Fruit fly (Drosophila melanogaster): ENCODE data around the gene CG31524.
A peak's percentile ranks its signal among the peaks of the same experiment; 100 is the strongest.

CG31524 gene

DNA sequence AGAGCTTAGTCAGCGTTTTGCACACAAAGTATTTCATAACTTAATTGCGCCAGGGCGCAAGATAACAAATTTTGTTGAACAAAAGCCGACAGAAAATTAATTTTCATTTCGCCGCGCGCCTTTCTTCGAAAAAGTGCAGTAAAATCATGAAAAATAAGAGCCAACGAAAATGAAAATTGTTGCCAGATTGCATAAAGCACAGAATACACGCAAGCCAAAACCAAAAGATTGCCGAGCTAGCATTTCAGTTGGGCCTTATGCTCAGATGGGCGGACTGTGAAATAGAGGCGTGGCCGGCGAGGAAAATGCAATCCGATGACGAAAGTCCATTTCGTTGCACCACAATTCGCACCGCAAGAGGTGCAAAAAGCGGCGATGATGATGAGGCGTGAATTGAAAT is 43.5 kb downstream of the CG31524 start:
- TF ChIP-seq nau (GFP tag; optimal IDR thresholded peaks at IDR 0.05): no peak
- no peak for TF ChIP-seq crol (GFP tag; IDR thresholded peaks at IDR 0.05)
- no peak for TF ChIP-seq bowl (GFP tag; IDR thresholded peaks at IDR 0.05)
- TF ChIP-seq CG32532 (GFP tag; IDR thresholded peaks at IDR 0.05): no peak
- no peak for TF ChIP-seq CG4730 (GFP tag; IDR thresholded peaks at IDR 0.05)
- TF ChIP-seq repo (GFP tag; optimal IDR thresholded peaks at IDR 0.05): no peak
- TF ChIP-seq eyg (GFP tag; optimal IDR thresholded peaks at IDR 0.05): no peak
- no peak for TF ChIP-seq CG18599 (GFP tag; optimal IDR thresholded peaks at IDR 0.05)
- TF ChIP-seq Ssrp (tag; optimal IDR thresholded peaks at IDR 0.05): no peak
- no peak for TF ChIP-seq odd (GFP tag; optimal IDR thresholded peaks at IDR 0.05)
- TF ChIP-seq Eip74EF (GFP tag; optimal IDR thresholded peaks at IDR 0.05): no peak
- TF ChIP-seq CG18476 (GFP tag; optimal IDR thresholded peaks at IDR 0.05): no peak
- TF ChIP-seq Ada2b (GFP tag; IDR thresholded peaks at IDR 0.05): no peak
- TF ChIP-seq CG4404 (GFP tag; IDR thresholded peaks at IDR 0.05): no peak
- no peak for TF ChIP-seq CG15514 (GFP tag; optimal IDR thresholded peaks at IDR 0.05)
- no peak for TF ChIP-seq CG31388 (GFP tag; optimal IDR thresholded peaks at IDR 0.05)
- no peak for TF ChIP-seq CG3163 (GFP tag; optimal IDR thresholded peaks at IDR 0.05)
- TF ChIP-seq Gug (GFP tag; IDR thresholded peaks at IDR 0.05): no peak
- no peak for TF ChIP-seq Aef1 (GFP tag; IDR thresholded peaks at IDR 0.05)

DNA sequence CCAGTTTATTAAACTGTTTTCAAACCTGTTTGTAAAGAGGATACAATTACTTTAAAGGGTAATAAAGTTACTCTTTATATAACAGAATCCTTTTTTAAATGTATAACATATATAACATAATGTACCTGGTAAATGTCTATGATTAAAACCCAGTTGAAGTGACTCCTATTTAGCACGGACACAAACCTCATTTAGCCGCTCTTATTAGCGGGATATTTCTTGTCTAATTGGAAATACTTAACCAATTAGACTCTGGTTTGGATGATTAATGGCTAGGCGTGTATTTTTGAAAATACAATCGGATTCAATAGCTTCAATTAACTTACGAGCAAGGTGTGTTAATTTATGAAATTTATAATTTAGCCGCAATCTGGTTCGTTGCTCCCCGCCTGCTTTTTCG is 47.1 kb downstream of the CG31524 start:
- no peak for TF ChIP-seq CG31365 (tag; optimal IDR thresholded peaks at IDR 0.05)
- TF ChIP-seq chif (GFP tag; optimal IDR thresholded peaks at IDR 0.05): no peak
- no peak for TF ChIP-seq Rfx (GFP tag; IDR thresholded peaks at IDR 0.05)
- TF ChIP-seq ewg (GFP tag; optimal IDR thresholded peaks at IDR 0.05): no peak
- peak; percentile 27 for TF ChIP-seq trem (tag; optimal IDR thresholded peaks at IDR 0.05)
- TF ChIP-seq sens (GFP tag): peak; percentile 44
- TF ChIP-seq CG12236 (GFP tag; optimal IDR thresholded peaks at IDR 0.05): no peak
- TF ChIP-seq inv (GFP tag; IDR thresholded peaks at IDR 0.05; ENCODE audit: partially characterized antibody): no peak
- no peak for TF ChIP-seq row (GFP tag; IDR thresholded peaks at IDR 0.05)
- TF ChIP-seq dysf (GFP tag; IDR thresholded peaks at IDR 0.05): no peak
- no peak for TF ChIP-seq onecut (GFP tag; IDR thresholded peaks at IDR 0.05)
- peak; percentile 29 for TF ChIP-seq stwl (tag; optimal IDR thresholded peaks at IDR 0.05)
- peak; percentile 72 for TF ChIP-seq Elba2 (GFP tag; optimal IDR thresholded peaks at IDR 0.05)
- peak; percentile 54 for TF ChIP-seq CTCF (GFP tag; optimal IDR thresholded peaks at IDR 0.05)
- TF ChIP-seq tll (GFP tag; optimal IDR thresholded peaks at IDR 0.05): peak in 1 of 2 experiments; percentile 36
- no peak for TF ChIP-seq CHES-1-like (GFP tag; optimal IDR thresholded peaks at IDR 0.05)
- no peak for TF ChIP-seq amos (GFP tag; IDR thresholded peaks at IDR 0.05; ENCODE audit: partially characterized antibody)
- TF ChIP-seq peb (GFP tag; IDR thresholded peaks at IDR 0.05): no peak
- peak; percentile 1 for TF ChIP-seq CG14710 (tag; optimal IDR thresholded peaks at IDR 0.05)
- TF ChIP-seq zen (tag; optimal IDR thresholded peaks at IDR 0.05): peak; percentile 91
- TF ChIP-seq Poxn (GFP tag; IDR thresholded peaks at IDR 0.05): no peak
- TF ChIP-seq insv (GFP tag; optimal IDR thresholded peaks at IDR 0.05): peak; percentile 100
- no peak for TF ChIP-seq ci (GFP tag; IDR thresholded peaks at IDR 0.05)
- TF ChIP-seq CG15011 (GFP tag; optimal IDR thresholded peaks at IDR 0.05): no peak
- TF ChIP-seq ERR (GFP tag; optimal IDR thresholded peaks at IDR 0.05): no peak
- no peak for TF ChIP-seq Gsc (GFP tag; IDR thresholded peaks at IDR 0.05)
- TF ChIP-seq Mad (GFP tag; optimal IDR thresholded peaks at IDR 0.05): no peak
- no peak for TF ChIP-seq gsb (GFP tag; IDR thresholded peaks at IDR 0.05)
- TF ChIP-seq CG9797 (GFP tag; optimal IDR thresholded peaks at IDR 0.05): no peak
- no peak for TF ChIP-seq Gug (GFP tag; IDR thresholded peaks at IDR 0.05)
- TF ChIP-seq unpg (GFP tag; optimal IDR thresholded peaks at IDR 0.05): no peak
- no peak for TF ChIP-seq Eip74EF (GFP tag; optimal IDR thresholded peaks at IDR 0.05)
- peak; percentile 78 for TF ChIP-seq pita (GFP tag; optimal IDR thresholded peaks at IDR 0.05)
- no peak for TF ChIP-seq HLH4C (GFP tag; IDR thresholded peaks at IDR 0.05; ENCODE audit: partially characterized antibody)
- no peak for TF ChIP-seq MBD-R2 (GFP tag; IDR thresholded peaks at IDR 0.05)

Data from whole organism, embryonic.